Worm (Caenorhabditis elegans) whole organism, L1 larva: Measurements from ENCODE around the gene F47B10.6.
A peak's percentile ranks its signal among the peaks of the same experiment; 100 is the strongest.

Experiments used
- C04F5.9 ChIP-seq: sonication (generic microtip); optimal IDR thresholded peaks from 2 replicates; lab custom pipeline; 2016; ENCODE audit warnings: missing genetic modification characterization, missing compliant biosample characterization
- F16B12.6 ChIP-seq: fragments of 150-350 bp; optimal IDR thresholded peaks from 2 replicates; lab custom pipeline; 2014; ENCODE audit warnings: missing biosample characterization, missing genetic modification characterization
- aha-1 ChIP-seq: fragments of 150-350 bp; optimal IDR thresholded peaks from 2 replicates; lab custom pipeline; 2014; ENCODE audit warnings: missing biosample characterization, missing genetic modification characterization
- alr-1 ChIP-seq: fragments of 200-800 bp; sonication (Bioruptor generic); optimal IDR thresholded peaks from 2 replicates; lab custom pipeline; 2018; ENCODE audit warnings: borderline replicate concordance, mild to moderate bottlenecking, missing genetic modification characterization, missing compliant biosample characterization
- ama-1 ChIP-seq: fragments of 150-350 bp; optimal IDR thresholded peaks from 2 replicates; lab custom pipeline; 2014
- ceh-8 ChIP-seq: fragments of 200-800 bp; sonication (Bioruptor generic); optimal IDR thresholded peaks from 2 replicates; lab custom pipeline; 2018; ENCODE audit warnings: mild to moderate bottlenecking, missing genetic modification characterization, moderate library complexity, missing compliant biosample characterization
- ceh-90 ChIP-seq: sonication (generic microtip); optimal IDR thresholded peaks from 2 replicates; lab custom pipeline; 2016; ENCODE audit warnings: missing genetic modification characterization, missing compliant biosample characterization
- ces-1 ChIP-seq: fragments of 150-350 bp; optimal IDR thresholded peaks from 2 replicates; lab custom pipeline; 2014; ENCODE audit warnings: missing biosample characterization, missing genetic modification reagents, missing genetic modification characterization
- dpl-1 ChIP-seq, 3 experiments: fragments of 150-350 bp in 2 of 3; sonication (generic microtip) in 1 of 3; optimal IDR thresholded peaks; 2 replicates each; lab custom pipeline; 2014 to 2017; ENCODE audit warnings: missing biosample characterization in 3 of 3, missing genetic modification characterization in 3 of 3, missing genetic modification reagents in 3 of 3
- efl-1 ChIP-seq, 4 experiments: fragments of 150-350 bp; optimal IDR thresholded peaks in 3 of 4; peaks in 1 of 4; 1 replicate in 1 of 4; 2 replicates in 3 of 4; lab custom pipeline; 2014; ENCODE audit warnings: missing biosample characterization in 2 of 4, missing genetic modification characterization in 2 of 4, missing genetic modification reagents in 2 of 4
- egl-13 ChIP-seq: sonication (generic microtip); optimal IDR thresholded peaks from 2 replicates; lab custom pipeline; 2016; ENCODE audit warnings: missing genotype, missing genetic modification reagents, missing genetic modification characterization, missing compliant biosample characterization
- egl-27 ChIP-seq, 2 experiments: fragments of 150-350 bp in 1 of 2; sonication (generic microtip); optimal IDR thresholded peaks; 3 replicates each; lab custom pipeline; 2017 to 2018; ENCODE audit warnings: missing biosample characterization in 2 of 2, missing genetic modification characterization in 2 of 2, missing genetic modification reagents in 2 of 2
- elt-2 ChIP-seq: sonication (generic microtip); optimal IDR thresholded peaks from 2 replicates; lab custom pipeline; 2016; ENCODE audit warnings: missing genetic modification characterization, mild to moderate bottlenecking, inconsistent platforms, missing compliant biosample characterization, missing genetic modification reagents
- elt-3 ChIP-seq, 6 experiments: fragments of 150-350 bp in 1 of 6; sonication (generic microtip); optimal IDR thresholded peaks; 2 replicates each; lab custom pipeline; 2017 to 2018; ENCODE audit warnings: missing biosample characterization in 6 of 6, missing genetic modification characterization in 6 of 6, inconsistent platforms in 1 of 6
- fkh-4 ChIP-seq: sonication (generic microtip); optimal IDR thresholded peaks from 2 replicates; lab custom pipeline; 2016; ENCODE audit warnings: missing compliant biosample characterization, missing genetic modification characterization, borderline replicate concordance
- hlh-4 ChIP-seq: sonication (generic microtip); optimal IDR thresholded peaks from 2 replicates; lab custom pipeline; 2016; ENCODE audit warnings: mild to moderate bottlenecking, missing genetic modification characterization, missing compliant biosample characterization
- irx-1 ChIP-seq: sonication (generic microtip); optimal IDR thresholded peaks from 2 replicates; lab custom pipeline; 2016; ENCODE audit warnings: missing genetic modification characterization, missing compliant biosample characterization
- isw-1 ChIP-seq: fragments of 200-800 bp; sonication (Bioruptor generic); IDR thresholded peaks from 2 replicates; pipeline ENCODE4 v1.3.6; 2022; ENCODE audit warnings: missing genetic modification characterization, missing compliant biosample characterization
- lin-15B ChIP-seq: fragments of 150-350 bp; sonication (generic microtip); optimal IDR thresholded peaks from 3 replicates; lab custom pipeline; 2014; ENCODE audit warnings: missing biosample characterization, missing genetic modification characterization
- lin-39 ChIP-seq: fragments of 150-350 bp; optimal IDR thresholded peaks from 2 replicates; lab custom pipeline; 2014; ENCODE audit warnings: missing biosample characterization, missing genetic modification reagents, missing genetic modification characterization
- mab-9 ChIP-seq: fragments of 200-800 bp; sonication (Bioruptor generic); IDR thresholded peaks from 2 replicates; pipeline ENCODE4 v1.3.6; 2022; ENCODE audit warnings: missing genetic modification reagents, missing genetic modification characterization, missing compliant biosample characterization
- mef-2 ChIP-seq: fragments of 150-350 bp; optimal IDR thresholded peaks from 2 replicates; lab custom pipeline; 2014; ENCODE audit warnings: missing biosample characterization, missing genetic modification characterization
- mep-1 ChIP-seq: fragments of 150-350 bp; optimal IDR thresholded peaks from 2 replicates; lab custom pipeline; 2014; ENCODE audit warnings: missing biosample characterization, missing genetic modification characterization
- nhr-11 ChIP-seq: fragments of 150-350 bp; optimal IDR thresholded peaks from 2 replicates; lab custom pipeline; 2014; ENCODE audit warnings: missing biosample characterization, missing genetic modification characterization
- nhr-19 ChIP-seq: fragments of 200-800 bp; sonication (Bioruptor generic); conservative IDR thresholded peaks from 2 replicates; pipeline ENCODE4 v1.3.6; 2022; ENCODE audit warnings: missing genetic modification characterization, missing compliant biosample characterization
- nhr-20 ChIP-seq: sonication (generic microtip); optimal IDR thresholded peaks from 2 replicates; lab custom pipeline; 2016; ENCODE audit warnings: mild to moderate bottlenecking, missing genetic modification characterization, missing compliant biosample characterization
- nhr-71 ChIP-seq: sonication (generic microtip); optimal IDR thresholded peaks from 2 replicates; lab custom pipeline; 2016; ENCODE audit warnings: mild to moderate bottlenecking, missing genetic modification characterization, moderate library complexity, missing compliant biosample characterization
- nhr-77 ChIP-seq: fragments of 150-350 bp; optimal IDR thresholded peaks from 2 replicates; lab custom pipeline; 2014; ENCODE audit warnings: missing biosample characterization, missing genetic modification characterization
- nhr-84 ChIP-seq: sonication (generic microtip); optimal IDR thresholded peaks from 2 replicates; lab custom pipeline; 2017; ENCODE audit warnings: missing biosample characterization, missing genetic modification characterization
- nhr-85 ChIP-seq: sonication (generic microtip); peaks from one replicate; lab custom pipeline; 2016; ENCODE audit warnings: missing genetic modification characterization, inconsistent platforms, missing compliant biosample characterization
- pag-3 ChIP-seq: sonication (generic microtip); optimal IDR thresholded peaks from 2 replicates; lab custom pipeline; 2017; ENCODE audit warnings: missing genetic modification characterization, mild to moderate bottlenecking, missing compliant biosample characterization, antibody characterized with exemption, borderline replicate concordance; ENCODE audit not compliant: insufficient read depth
- pax-3 ChIP-seq: fragments of 200-800 bp; sonication (Bioruptor generic); optimal IDR thresholded peaks from 2 replicates; lab custom pipeline; 2018; ENCODE audit warnings: mild to moderate bottlenecking, missing genetic modification characterization, moderate library complexity, missing compliant biosample characterization
- pqm-1 ChIP-seq: sonication (generic microtip); optimal IDR thresholded peaks from 3 replicates; lab custom pipeline; 2017; ENCODE audit warnings: missing biosample characterization, missing genetic modification characterization
- skn-1 ChIP-seq: fragments of 150-350 bp; optimal IDR thresholded peaks from 2 replicates; lab custom pipeline; 2014; ENCODE audit warnings: missing biosample characterization, missing genetic modification characterization
- snu-23 ChIP-seq: sonication (generic microtip); optimal IDR thresholded peaks from 2 replicates; lab custom pipeline; 2016; ENCODE audit warnings: missing genetic modification characterization, missing compliant biosample characterization
- sox-4 ChIP-seq: sonication (generic microtip); optimal IDR thresholded peaks from 2 replicates; lab custom pipeline; 2016; ENCODE audit warnings: missing genetic modification characterization, missing compliant biosample characterization
- sup-37 ChIP-seq: fragments of 200-800 bp; sonication (Bioruptor generic); optimal IDR thresholded peaks from 2 replicates; lab custom pipeline; 2018; ENCODE audit warnings: mild to moderate bottlenecking, missing genetic modification characterization, missing compliant biosample characterization
- swsn-7 ChIP-seq: sonication (generic microtip); optimal IDR thresholded peaks from 2 replicates; lab custom pipeline; 2016; ENCODE audit warnings: missing genetic modification characterization, missing compliant biosample characterization
- tbx-2 ChIP-seq: sonication (generic microtip); optimal IDR thresholded peaks from 2 replicates; lab custom pipeline; 2016; ENCODE audit warnings: missing genetic modification characterization, missing compliant biosample characterization
- tlp-1 ChIP-seq: fragments of 150-350 bp; optimal IDR thresholded peaks from 2 replicates; lab custom pipeline; 2014; ENCODE audit warnings: missing biosample characterization, missing genetic modification characterization
- unc-130 ChIP-seq: fragments of 150-350 bp; optimal IDR thresholded peaks from 2 replicates; lab custom pipeline; 2017; ENCODE audit warnings: missing biosample characterization, missing genetic modification characterization, inconsistent platforms
- unc-62 ChIP-seq: fragments of 150-350 bp; optimal IDR thresholded peaks from 2 replicates; lab custom pipeline; 2014; ENCODE audit warnings: missing biosample characterization, missing genetic modification reagents, missing genetic modification characterization
- unc-86 ChIP-seq: sonication (generic microtip); optimal IDR thresholded peaks from 2 replicates; lab custom pipeline; 2016; ENCODE audit warnings: missing genetic modification characterization, missing compliant biosample characterization
- unc-98 ChIP-seq: fragments of 200-800 bp; sonication (Bioruptor generic); IDR thresholded peaks from 2 replicates; pipeline ENCODE4 v1.3.6; 2022; ENCODE audit warnings: missing genetic modification characterization, missing compliant biosample characterization
- zag-1 ChIP-seq: fragments of 150-350 bp; optimal IDR thresholded peaks from 2 replicates; lab custom pipeline; 2014; ENCODE audit warnings: missing biosample characterization, missing genetic modification characterization
- ztf-4 ChIP-seq: fragments of 150-350 bp; optimal IDR thresholded peaks from 2 replicates; lab custom pipeline; 2014; ENCODE audit warnings: missing biosample characterization, missing genetic modification characterization

Gene F47B10.6

DNA sequence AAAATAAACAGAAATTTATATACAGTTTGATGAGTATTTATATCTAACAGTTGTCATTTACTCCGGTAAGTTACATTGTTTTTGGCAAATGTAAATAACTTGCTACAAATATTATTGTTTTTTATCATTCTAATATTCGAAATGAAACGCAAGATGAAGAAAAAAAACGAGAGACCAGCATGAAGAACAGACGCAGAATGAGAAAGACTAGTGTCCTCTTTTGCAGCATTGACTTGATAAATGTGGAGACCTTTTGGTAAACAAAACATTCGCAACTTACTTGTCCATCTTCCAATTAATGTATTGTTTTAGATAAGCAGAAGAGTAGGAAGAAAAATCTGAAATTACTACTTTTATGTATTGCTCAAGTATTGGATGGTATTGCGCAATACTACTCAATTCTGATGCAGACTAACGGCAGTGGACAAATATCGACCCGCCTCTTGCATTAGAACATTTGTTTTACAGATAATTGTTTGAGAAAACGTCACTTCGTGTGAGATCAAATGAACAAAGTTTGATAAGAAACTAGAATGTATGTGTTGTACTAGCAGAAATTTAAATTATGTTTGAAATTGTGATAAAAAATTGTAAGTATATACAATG is 11.1 kb upstream of the F47B10.6 start, which contains the start of gene pgp-6:
Gene pgp-6, minus strand, starts transcription at position 288 of the 606 bp plus-strand sequence.
- TF ChIP-seq egl-13 (tag; lab: Kevin White, UChicago) (no peak), tlp-1 (tag; lab: Kevin White, UChicago) (no peak), nhr-19 (GFP tag; lab: Robert Waterston, UW) (no peak), skn-1 (tag; lab: Kevin White, UChicago) (peak; percentile 77), mef-2 (tag; lab: Kevin White, UChicago) (no peak), mab-9 (GFP tag; lab: Robert Waterston, UW) (no peak), nhr-85 (tag; lab: Kevin White, UChicago) (peak; percentile 65), ceh-8 (GFP tag; lab: Kevin White, UChicago) (no peak), unc-130 (tag; lab: Kevin White, UChicago) (no peak), mep-1 (tag; lab: Kevin White, UChicago) (no peak), pag-3 (tag; lab: Kevin White, UChicago) (no peak), nhr-20 (tag; lab: Kevin White, UChicago) (peak; percentile 44), elt-2 (tag; lab: Kevin White, UChicago) (peak; percentile 71), hlh-4 (no peak), ztf-4 (tag; lab: Kevin White, UChicago) (no peak), efl-1 (optimal IDR thresholded peaks at IDR 0.05; lab: Kevin White, UChicago) (no peak), efl-1 (GFP tag; optimal IDR thresholded peaks at IDR 0.05 in 1 of 2; lab: Kevin White, UChicago) (peak in 1 of 2 experiments; percentile 41)
- TF ChIP-seq, all 84 proteins: peak for 5

DNA sequence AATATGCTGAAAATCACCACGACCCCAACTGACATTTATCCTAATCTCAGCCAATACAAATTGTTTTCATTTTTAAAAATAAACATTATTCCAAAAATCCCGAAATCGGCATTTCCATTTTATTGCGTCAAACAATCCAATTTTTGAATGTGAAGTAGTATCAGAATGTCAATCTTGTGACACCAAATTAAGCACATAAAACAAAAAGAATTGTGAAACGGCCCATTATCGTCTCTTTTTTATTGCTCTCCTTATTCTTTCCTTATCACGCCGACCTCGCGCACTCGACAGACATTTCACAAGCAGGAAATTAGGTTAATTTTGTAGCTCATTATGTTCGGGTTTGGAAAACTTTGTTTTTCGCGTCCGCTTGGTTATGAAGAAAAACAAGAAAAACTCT is 7.8 kb upstream of the F47B10.6 start, which contains the start of gene T21E8.4:
Gene T21E8.4, plus strand, starts transcription at position 301 of the 400 bp plus-strand sequence.
- no peak for TF ChIP-seq ama-1
- no peak for TF ChIP-seq pax-3 (tag; lab: Kevin White, UChicago)
- no peak for TF ChIP-seq sup-37 (GFP tag; lab: Kevin White, UChicago)
- no peak for TF ChIP-seq egl-27 (tag; optimal IDR thresholded peaks at IDR 0.05; lab: Kevin White, UChicago)
- no peak for TF ChIP-seq elt-2 (tag; lab: Kevin White, UChicago)
- no peak for TF ChIP-seq ztf-4 (tag; lab: Kevin White, UChicago)
- TF ChIP-seq mef-2 (tag; lab: Kevin White, UChicago) = no peak
- TF ChIP-seq mep-1 (tag; lab: Kevin White, UChicago) = no peak
- TF ChIP-seq tlp-1 (tag; lab: Kevin White, UChicago) = no peak
- no peak for TF ChIP-seq aha-1 (tag; lab: Kevin White, UChicago)
- TF ChIP-seq swsn-7 = no peak
- TF ChIP-seq elt-3 (tag; optimal IDR thresholded peaks at IDR 0.05; lab: Kevin White, UChicago) = no peak
- TF ChIP-seq nhr-77 (tag; lab: Kevin White, UChicago) = no peak
- TF ChIP-seq ceh-90 (tag; lab: Kevin White, UChicago) = no peak
- no peak for TF ChIP-seq dpl-1 (GFP tag; optimal IDR thresholded peaks at IDR 0.05; lab: Kevin White, UChicago)
- no peak for TF ChIP-seq fkh-4 (tag; lab: Kevin White, UChicago)
- TF ChIP-seq tbx-2 (tag; lab: Kevin White, UChicago) = no peak
- no peak for TF ChIP-seq efl-1 (optimal IDR thresholded peaks at IDR 0.05; lab: Kevin White, UChicago)
- no peak for TF ChIP-seq efl-1 (GFP tag; optimal IDR thresholded peaks at IDR 0.05 in 1 of 2; lab: Kevin White, UChicago)
- TF ChIP-seq nhr-19 (GFP tag; lab: Robert Waterston, UW) = no peak
- no peak for TF ChIP-seq C04F5.9 (tag; lab: Kevin White, UChicago)

DNA sequence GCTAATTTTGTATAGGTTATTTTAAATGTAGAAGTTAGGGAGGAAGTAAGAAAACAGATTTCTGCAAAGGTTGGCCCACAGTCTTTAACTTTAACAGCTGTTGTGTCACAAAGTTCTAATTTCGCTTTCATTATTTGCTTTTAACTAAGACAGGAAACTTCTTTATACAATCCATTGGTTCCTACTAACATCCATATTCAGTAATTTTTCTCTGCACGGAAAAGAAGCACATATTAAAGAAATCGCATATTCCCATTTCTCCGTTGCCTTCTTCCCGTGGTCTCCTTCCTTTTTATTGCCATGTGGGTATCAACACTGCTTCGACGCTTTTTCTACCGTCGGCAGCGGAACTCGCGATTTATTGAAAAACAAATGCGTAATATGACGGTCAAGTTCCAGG is 6.3 kb upstream of the F47B10.6 start, which contains the start of gene T21E8.6:
Gene T21E8.6, plus strand, starts transcription at position 301 of the 400 bp plus-strand sequence.
- no peak for TF ChIP-seq ama-1
- TF ChIP-seq ces-1 = no peak
- TF ChIP-seq nhr-84 (tag; lab: Kevin White, UChicago) = no peak
- TF ChIP-seq pqm-1 (tag; lab: Kevin White, UChicago) = no peak
- no peak for TF ChIP-seq unc-86 (tag; lab: Kevin White, UChicago)

DNA sequence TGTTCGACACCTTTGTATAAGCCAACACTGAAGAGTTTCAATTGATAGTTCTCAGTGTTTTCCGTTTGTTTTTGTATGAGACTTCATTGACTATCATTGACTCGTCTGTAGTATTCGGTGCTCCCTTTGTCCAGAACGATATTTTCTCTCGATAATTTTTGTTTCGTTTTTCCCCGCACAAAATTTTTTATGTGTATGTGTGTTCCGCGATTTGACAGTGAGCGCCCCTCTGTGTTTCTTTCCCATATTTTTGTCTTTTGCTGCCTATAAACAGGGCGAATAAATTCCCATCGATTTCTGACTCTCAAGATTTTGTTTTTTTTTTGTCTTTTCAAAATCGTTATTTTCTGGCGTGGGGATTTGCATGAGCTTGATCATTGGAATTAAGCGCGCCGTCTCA is 5.1 kb upstream of the F47B10.6 start, which contains the start of gene T21E8.7:
Gene T21E8.7, plus strand, starts transcription at position 301 of the 400 bp plus-strand sequence.
- no peak for TF ChIP-seq F16B12.6 (tag; lab: Kevin White, UChicago)
- no peak for TF ChIP-seq alr-1
- TF ChIP-seq nhr-71 (tag; lab: Kevin White, UChicago) = no peak
- TF ChIP-seq sox-4 = no peak
- no peak for TF ChIP-seq isw-1
- no peak for TF ChIP-seq lin-15B (tag; lab: Kevin White, UChicago)
- TF ChIP-seq lin-39 (tag; lab: Kevin White, UChicago) = no peak
- no peak for TF ChIP-seq irx-1 (tag; lab: Kevin White, UChicago)
- TF ChIP-seq nhr-11 (tag; lab: Kevin White, UChicago) = no peak
- TF ChIP-seq ceh-90 (tag; lab: Kevin White, UChicago) = no peak
- no peak for TF ChIP-seq unc-62
- TF ChIP-seq snu-23 (GFP tag; lab: Kevin White, UChicago) = no peak
- TF ChIP-seq skn-1 (tag; lab: Kevin White, UChicago) = no peak
- no peak for TF ChIP-seq zag-1 (tag; lab: Kevin White, UChicago)
- no peak for TF ChIP-seq unc-98 (GFP tag; lab: Robert Waterston, UW)
